Worm (Caenorhabditis elegans) whole organism, young adult: ENCODE measurements around the gene K08F8.7.

ENCODE experiments used
- B0035.1 ChIP-seq: sonication (generic microtip); optimal IDR thresholded peaks from 2 replicates; lab custom pipeline; 2016; ENCODE audit warnings: missing genetic modification characterization, mild to moderate bottlenecking, missing compliant biosample characterization, missing genotype, missing genetic modification reagents
- F10E7.11 ChIP-seq: sonication (generic microtip); optimal IDR thresholded peaks from 2 replicates; lab custom pipeline; 2017; ENCODE audit warnings: mild to moderate bottlenecking, missing genetic modification characterization, moderate library complexity, missing compliant biosample characterization
- F39B2.1 ChIP-seq: fragments of 200-800 bp; sonication (Bioruptor generic); IDR thresholded peaks from 2 replicates; pipeline ENCODE4 v1.3.6; 2022; ENCODE audit warnings: missing genetic modification reagents, missing genetic modification characterization, missing compliant biosample characterization
- F55B11.4 ChIP-seq: sonication (generic microtip); optimal IDR thresholded peaks from 2 replicates; lab custom pipeline; 2016; ENCODE audit warnings: missing compliant biosample characterization, missing genetic modification characterization, borderline replicate concordance; ENCODE audit not compliant: insufficient read depth
- K11D2.4 ChIP-seq: fragments of 200-800 bp; sonication (Bioruptor generic); IDR thresholded peaks from 2 replicates; pipeline ENCODE4 v1.3.6; 2022; ENCODE audit warnings: missing genetic modification reagents, missing genetic modification characterization, missing compliant biosample characterization
- K12H6.12 ChIP-seq: fragments of 200-800 bp; sonication (Bioruptor generic); optimal IDR thresholded peaks from 2 replicates; lab custom pipeline; 2018; ENCODE audit warnings: mild to moderate bottlenecking, missing genetic modification characterization, missing compliant biosample characterization
- Y53G8AR.9 ChIP-seq: fragments of 200-800 bp; sonication (Bioruptor generic); conservative IDR thresholded peaks from 2 replicates; pipeline ENCODE4 v1.3.6; 2022; ENCODE audit warnings: missing genetic modification reagents, missing genetic modification characterization, missing compliant biosample characterization
- Y67H2A.10 ChIP-seq: fragments of 200-800 bp; sonication (Bioruptor generic); conservative IDR thresholded peaks from 2 replicates; pipeline ENCODE4 v1.3.6; 2022; ENCODE audit warnings: missing genetic modification reagents, missing genetic modification characterization, missing compliant biosample characterization
- ZK185.1 ChIP-seq: sonication (generic microtip); optimal IDR thresholded peaks from 2 replicates; lab custom pipeline; 2016; ENCODE audit warnings: mild to moderate bottlenecking, missing genetic modification characterization, missing compliant biosample characterization; ENCODE audit not compliant: poor library complexity, severe bottlenecking
- aptf-3 ChIP-seq: fragments of 200-800 bp; sonication (Bioruptor generic); IDR thresholded peaks from 2 replicates; pipeline ENCODE4 v1.3.6; 2022; ENCODE audit warnings: missing genetic modification characterization, missing compliant biosample characterization
- attf-3 ChIP-seq: fragments of 200-800 bp; sonication (Bioruptor generic); conservative IDR thresholded peaks from 2 replicates; pipeline ENCODE4 v1.3.6; 2022; ENCODE audit warnings: missing genetic modification reagents, missing genetic modification characterization, missing compliant biosample characterization
- attf-5 ChIP-seq: fragments of 200-800 bp; sonication (Bioruptor generic); optimal IDR thresholded peaks from 2 replicates; lab custom pipeline; 2018; ENCODE audit warnings: mild to moderate bottlenecking, missing genetic modification characterization, missing compliant biosample characterization
- cebp-1 ChIP-seq, 2 experiments: fragments of 200-800 bp in 1 of 2; sonication (Bioruptor generic) in 1 of 2; sonication (generic microtip) in 1 of 2; IDR thresholded peaks in 1 of 2; optimal IDR thresholded peaks in 1 of 2; 2 replicates each; pipeline versions ENCODE4 v1.3.6 to Lab custom; 2017 to 2022; ENCODE audit warnings: missing compliant biosample characterization in 2 of 2, missing genetic modification characterization in 2 of 2, mild to moderate bottlenecking in 1 of 2, missing genetic modification reagents in 1 of 2, moderate library complexity in 1 of 2
- cebp-2 ChIP-seq: fragments of 200-800 bp; sonication (Bioruptor generic); IDR thresholded peaks from 2 replicates; pipeline ENCODE4 v1.3.6; 2022; ENCODE audit warnings: missing genetic modification characterization, missing compliant biosample characterization
- ceh-27 ChIP-seq: fragments of 200-800 bp; sonication (Bioruptor generic); optimal IDR thresholded peaks from 2 replicates; lab custom pipeline; 2018; ENCODE audit warnings: mild to moderate bottlenecking, missing genetic modification characterization, moderate library complexity, missing compliant biosample characterization
- ceh-40 ChIP-seq: fragments of 200-800 bp; sonication (Bioruptor generic); IDR thresholded peaks from 2 replicates; pipeline ENCODE4 v1.3.6; 2022; ENCODE audit warnings: missing genetic modification characterization, missing compliant biosample characterization
- die-1 ChIP-seq: sonication (generic microtip); optimal IDR thresholded peaks from 2 replicates; lab custom pipeline; 2016; ENCODE audit warnings: missing genotype, mild to moderate bottlenecking, missing genetic modification characterization, missing compliant biosample characterization
- efl-1 ChIP-seq: fragments of 150-350 bp; optimal IDR thresholded peaks from 2 replicates; lab custom pipeline; 2014; ENCODE audit warnings: missing biosample characterization, missing genetic modification reagents, missing genetic modification characterization
- fkh-3 ChIP-seq: sonication (generic microtip); optimal IDR thresholded peaks from 2 replicates; lab custom pipeline; 2016; ENCODE audit warnings: mild to moderate bottlenecking, missing genetic modification characterization, missing compliant biosample characterization
- hlh-12 ChIP-seq: sonication (generic microtip); optimal IDR thresholded peaks from 2 replicates; lab custom pipeline; 2016; ENCODE audit warnings: missing genetic modification characterization, missing compliant biosample characterization
- hlh-26 ChIP-seq: fragments of 200-800 bp; sonication (Bioruptor generic); conservative IDR thresholded peaks from 2 replicates; pipeline ENCODE4 v1.3.6; 2022; ENCODE audit warnings: missing genetic modification reagents, missing genetic modification characterization, missing compliant biosample characterization
- hmg-1.2 ChIP-seq: fragments of 200-800 bp; sonication (Bioruptor generic); IDR thresholded peaks from 2 replicates; pipeline ENCODE4 v1.3.6; 2022; ENCODE audit warnings: missing genetic modification reagents, missing genetic modification characterization, missing compliant biosample characterization
- hmg-20 ChIP-seq: fragments of 200-800 bp; sonication (Bioruptor generic); IDR thresholded peaks from 2 replicates; pipeline ENCODE4 v1.3.6; 2022; ENCODE audit warnings: missing genetic modification reagents, missing genetic modification characterization, missing compliant biosample characterization
- hrde-1 ChIP-seq: sonication (generic microtip); optimal IDR thresholded peaks from 2 replicates; lab custom pipeline; 2016; ENCODE audit warnings: missing genetic modification characterization, mild to moderate bottlenecking, missing compliant biosample characterization, moderate library complexity, missing genotype, missing genetic modification reagents, borderline replicate concordance
- hsf-1 ChIP-seq: fragments of 200-800 bp; sonication (Bioruptor generic); IDR thresholded peaks from 2 replicates; pipeline ENCODE4 v1.3.6; 2022; ENCODE audit warnings: missing genetic modification reagents, missing genetic modification characterization, missing compliant biosample characterization
- lin-26 ChIP-seq: fragments of 200-800 bp; sonication (Bioruptor generic); IDR thresholded peaks from 2 replicates; pipeline ENCODE4 v1.3.6; 2022; ENCODE audit warnings: missing genetic modification reagents, missing genetic modification characterization, missing compliant biosample characterization
- lsl-1 ChIP-seq: fragments of 200-800 bp; sonication (Bioruptor generic); optimal IDR thresholded peaks from 2 replicates; lab custom pipeline; 2018; ENCODE audit warnings: mild to moderate bottlenecking, missing genetic modification characterization, moderate library complexity, missing compliant biosample characterization
- lsy-27 ChIP-seq: sonication (generic microtip); optimal IDR thresholded peaks from 2 replicates; lab custom pipeline; 2017; ENCODE audit warnings: missing genetic modification characterization, mild to moderate bottlenecking, missing compliant biosample characterization, antibody characterized with exemption, missing genotype, borderline replicate concordance; ENCODE audit not compliant: insufficient read depth
- madf-6 ChIP-seq: fragments of 200-800 bp; sonication (Bioruptor generic); IDR thresholded peaks from 2 replicates; pipeline ENCODE4 v1.3.6; 2022; ENCODE audit warnings: missing genetic modification reagents, missing genetic modification characterization, missing compliant biosample characterization
- madf-8 ChIP-seq: fragments of 200-800 bp; sonication (Bioruptor generic); conservative IDR thresholded peaks from 2 replicates; pipeline ENCODE4 v1.3.6; 2022; ENCODE audit warnings: missing genetic modification reagents, missing genetic modification characterization, missing compliant biosample characterization
- mcd-1 ChIP-seq: fragments of 200-800 bp; sonication (Bioruptor generic); IDR thresholded peaks from 2 replicates; pipeline ENCODE4 v1.3.6; 2022; ENCODE audit warnings: missing genetic modification reagents, missing genetic modification characterization, missing compliant biosample characterization
- nfya-1 ChIP-seq: sonication (generic microtip); optimal IDR thresholded peaks from 2 replicates; lab custom pipeline; 2017; ENCODE audit warnings: antibody characterized with exemption, missing compliant biosample characterization, missing genetic modification characterization, borderline replicate concordance; ENCODE audit not compliant: insufficient read depth
- nfyb-1 ChIP-seq: fragments of 200-800 bp; sonication (Bioruptor generic); IDR thresholded peaks from 2 replicates; pipeline ENCODE4 v1.3.6; 2022; ENCODE audit warnings: missing genetic modification reagents, missing genetic modification characterization, missing compliant biosample characterization
- nhr-179 ChIP-seq: sonication (generic microtip); optimal IDR thresholded peaks from 2 replicates; lab custom pipeline; 2016; ENCODE audit warnings: mild to moderate bottlenecking, missing genetic modification characterization, missing compliant biosample characterization
- rec-8 ChIP-seq, 2 experiments: sonication (generic microtip); optimal IDR thresholded peaks; 2 replicates each; lab custom pipeline; 2016; ENCODE audit warnings: mild to moderate bottlenecking in 2 of 2, missing genetic modification characterization in 2 of 2, missing genetic modification reagents in 2 of 2, missing genotype in 2 of 2, missing biosample characterization in 1 of 2, missing compliant biosample characterization in 1 of 2, moderate library complexity in 1 of 2
- sdz-38 ChIP-seq: sonication (generic microtip); optimal IDR thresholded peaks from 2 replicates; lab custom pipeline; 2016; ENCODE audit warnings: missing genotype, missing genetic modification characterization, missing compliant biosample characterization
- sea-2 ChIP-seq: fragments of 200-800 bp; sonication (Bioruptor generic); IDR thresholded peaks from 2 replicates; pipeline ENCODE4 v1.3.6; 2022; ENCODE audit warnings: missing genetic modification characterization, missing compliant biosample characterization
- snpc-1.3 ChIP-seq: sonication (generic microtip); optimal IDR thresholded peaks from 2 replicates; lab custom pipeline; 2017; ENCODE audit warnings: missing genetic modification characterization, mild to moderate bottlenecking, missing compliant biosample characterization, antibody characterized with exemption, moderate library complexity, missing genotype, missing genetic modification reagents; ENCODE audit not compliant: insufficient read depth
- snpc-4 ChIP-seq, 5 experiments: fragments of 150-350 bp in 1 of 5; sonication (generic microtip) in 4 of 5; optimal IDR thresholded peaks; 2 replicates each; lab custom pipeline; 2014 to 2018; ENCODE audit warnings: missing genetic modification characterization in 5 of 5, missing biosample characterization in 3 of 5, antibody characterized with exemption in 2 of 5, mild to moderate bottlenecking in 2 of 5, missing compliant biosample characterization in 2 of 5, missing genotype in 2 of 5, moderate library complexity in 2 of 5, missing genetic modification reagents in 1 of 5
- tlf-1 ChIP-seq: fragments of 200-800 bp; sonication (Bioruptor generic); optimal IDR thresholded peaks from 2 replicates; lab custom pipeline; 2018; ENCODE audit warnings: mild to moderate bottlenecking, missing genetic modification characterization, missing compliant biosample characterization
- unc-130 ChIP-seq: sonication (generic microtip); optimal IDR thresholded peaks from 2 replicates; lab custom pipeline; 2016; ENCODE audit warnings: missing genetic modification reagents, missing genetic modification characterization, missing compliant biosample characterization
- xnd-1 ChIP-seq: sonication (generic microtip); optimal IDR thresholded peaks from 2 replicates; lab custom pipeline; 2016; ENCODE audit warnings: missing genotype, missing genetic modification reagents, missing genetic modification characterization, missing compliant biosample characterization
- ztf-26 ChIP-seq: sonication (generic microtip); optimal IDR thresholded peaks from 2 replicates; lab custom pipeline; 2017; ENCODE audit warnings: missing genetic modification characterization, missing compliant biosample characterization
- ztf-3 ChIP-seq: fragments of 200-800 bp; sonication (Bioruptor generic); optimal IDR thresholded peaks from 2 replicates; lab custom pipeline; 2018; ENCODE audit warnings: mild to moderate bottlenecking, missing genetic modification characterization, missing compliant biosample characterization

K08F8.7 gene

ce11 chrII:8747246-8747938 lies 7.8 kb downstream of the K08F8.7 start (continued):
- TF ChIP-seq ztf-3, result peak; percentile 77
- 0 out of 2 replicates have a peak, but pooled peaks have one; percentile 18 for TF ChIP-seq hlh-26 (GFP tag; lab: Robert Waterston, UW)
- TF ChIP-seq lsl-1 (GFP tag; lab: Kevin White, UChicago), result no peak
- TF ChIP-seq xnd-1, result no peak
- TF ChIP-seq hsf-1 (GFP tag; lab: Robert Waterston, UW), result no peak
- peak; percentile 63 for TF ChIP-seq aptf-3 (GFP tag; lab: Robert Waterston, UW)
- TF ChIP-seq madf-6 (GFP tag; lab: Robert Waterston, UW), result peak; percentile 32; the same call in 1 of the 2 replicates
- no peak for TF ChIP-seq ceh-27 (GFP tag; lab: Kevin White, UChicago)
- peak; percentile 40 for TF ChIP-seq die-1 (tag; lab: Kevin White, UChicago)
- no peak for TF ChIP-seq F39B2.1 (GFP tag; lab: Robert Waterston, UW)
- peak; percentile 88 for TF ChIP-seq lin-26 (GFP tag; lab: Robert Waterston, UW)
- no peak for TF ChIP-seq nhr-179 (tag; lab: Kevin White, UChicago)
- TF ChIP-seq ZK185.1, result peak; percentile 4
- TF ChIP-seq cebp-1 (GFP tag; IDR thresholded peaks at IDR 0.05; lab: Robert Waterston, UW), result peak; percentile 51; the same call in 1 of the 2 replicates
- TF ChIP-seq cebp-1 (tag; optimal IDR thresholded peaks at IDR 0.05; lab: Kevin White, UChicago), result peak; percentile 86
- peak; percentile 78 for TF ChIP-seq K11D2.4
- no peak for TF ChIP-seq rec-8 (tag; optimal IDR thresholded peaks at IDR 0.05; lab: Kevin White, UChicago)
- peak; percentile 93 for TF ChIP-seq Y53G8AR.9 (GFP tag; lab: Robert Waterston, UW)
- TF ChIP-seq madf-8 (GFP tag; lab: Robert Waterston, UW), result no peak
- TF ChIP-seq F10E7.11 (tag; lab: Kevin White, UChicago), result no peak
- TF ChIP-seq unc-130, result no peak
- TF ChIP-seq mcd-1, result peak; percentile 35; the same call in 1 of the 2 replicates
- no peak for TF ChIP-seq F55B11.4 (tag; lab: Kevin White, UChicago)
- peak; percentile 55; the same call in 1 of the 2 replicates for TF ChIP-seq ceh-40
- TF ChIP-seq snpc-4 (GFP tag; optimal IDR thresholded peaks at IDR 0.05; lab: Kevin White, UChicago), result no peak
- peak in 1 of 4 experiments; percentile 25 for TF ChIP-seq snpc-4 (tag; optimal IDR thresholded peaks at IDR 0.05; lab: Kevin White, UChicago)
- no peak for TF ChIP-seq sdz-38 (tag; lab: Kevin White, UChicago)
- TF ChIP-seq hmg-20, result peak; percentile 36; the same call in 1 of the 2 replicates
- TF ChIP-seq nfya-1 (tag; lab: Kevin White, UChicago), result no peak
- no peak for TF ChIP-seq lsy-27 (tag; lab: Kevin White, UChicago)
- peak; percentile 90 for TF ChIP-seq tlf-1 (GFP tag; lab: Kevin White, UChicago)
- no peak for TF ChIP-seq Y67H2A.10 (GFP tag; lab: Robert Waterston, UW)
- peak; percentile 62 for TF ChIP-seq B0035.1
- TF ChIP-seq cebp-2, result 0 out of 2 replicates have a peak, but pooled peaks have one; percentile 23
- peak; percentile 78 for TF ChIP-seq nfyb-1 (GFP tag; lab: Robert Waterston, UW)
- TF ChIP-seq hlh-12, result no peak
- peak; percentile 75 for TF ChIP-seq K12H6.12 (tag; lab: Kevin White, UChicago)
- TF ChIP-seq snpc-1.3, result peak; percentile 55
- TF ChIP-seq attf-3 (GFP tag; lab: Robert Waterston, UW), result no peak
- TF ChIP-seq hrde-1 (tag; lab: Kevin White, UChicago), result no peak
- no peak for TF ChIP-seq sea-2 (GFP tag; lab: Robert Waterston, UW)
- peak; percentile 4; the same call in 1 of the 2 replicates for TF ChIP-seq hmg-1.2
- TF ChIP-seq ztf-26, result no peak
- no peak for TF ChIP-seq fkh-3
- peak; percentile 8 for TF ChIP-seq efl-1 (GFP tag; lab: Kevin White, UChicago)
- peak; percentile 70 for TF ChIP-seq attf-5 (GFP tag; lab: Kevin White, UChicago)
